Worm (Caenorhabditis elegans) whole organism, L4 larva: ENCODE results near the gene K11G12.6.

Experiments used
- F10B5.3 ChIP-seq: sonication (generic microtip); optimal IDR thresholded peaks from 2 replicates; lab custom pipeline; 2016; ENCODE audit warnings: mild to moderate bottlenecking, missing genetic modification characterization, missing compliant biosample characterization
- F37D6.2 ChIP-seq: sonication (generic microtip); optimal IDR thresholded peaks from 2 replicates; lab custom pipeline; 2016; ENCODE audit warnings: mild to moderate bottlenecking, missing genetic modification characterization, missing compliant biosample characterization
- T20F7.1 ChIP-seq: fragments of 200-800 bp; sonication (Bioruptor generic); optimal IDR thresholded peaks from 2 replicates; lab custom pipeline; 2018; ENCODE audit warnings: mild to moderate bottlenecking, missing genetic modification characterization, missing compliant biosample characterization
- Y105C5A.15 ChIP-seq: fragments of 200-800 bp; sonication (Bioruptor generic); IDR thresholded peaks from 2 replicates; pipeline ENCODE4 v1.3.6; 2022; ENCODE audit warnings: missing genetic modification characterization, missing compliant biosample characterization
- Y5F2A.4 ChIP-seq: fragments of 200-800 bp; sonication (Bioruptor generic); optimal IDR thresholded peaks from 2 replicates; lab custom pipeline; 2018; ENCODE audit warnings: mild to moderate bottlenecking, missing genetic modification characterization, missing compliant biosample characterization
- Y75B8A.6 ChIP-seq: fragments of 200-800 bp; sonication (Bioruptor generic); IDR thresholded peaks from 2 replicates; pipeline ENCODE4 v1.3.6; 2022; ENCODE audit warnings: missing genetic modification reagents, missing genetic modification characterization, missing compliant biosample characterization
- ZK337.2 ChIP-seq: fragments of 200-800 bp; sonication (Bioruptor generic); IDR thresholded peaks from 2 replicates; pipeline ENCODE4 v1.3.6; 2022; ENCODE audit warnings: missing genetic modification reagents, missing genetic modification characterization, missing compliant biosample characterization
- aly-2 ChIP-seq: sonication (generic microtip); optimal IDR thresholded peaks from 2 replicates; lab custom pipeline; 2018; ENCODE audit warnings: missing biosample characterization, missing genetic modification characterization
- arid-1 ChIP-seq: fragments of 200-800 bp; sonication (Bioruptor generic); conservative IDR thresholded peaks from 2 replicates; pipeline ENCODE4 v1.3.6; 2022; ENCODE audit warnings: missing genetic modification reagents, missing genetic modification characterization, missing compliant biosample characterization
- ceh-32 ChIP-seq: sonication (generic microtip); optimal IDR thresholded peaks from 2 replicates; lab custom pipeline; 2016; ENCODE audit warnings: mild to moderate bottlenecking, missing genetic modification characterization, missing compliant biosample characterization; ENCODE audit not compliant: poor library complexity
- ceh-62 ChIP-seq: sonication (generic microtip); optimal IDR thresholded peaks from 2 replicates; lab custom pipeline; 2017; ENCODE audit warnings: missing biosample characterization, missing genetic modification characterization
- ceh-82 ChIP-seq: sonication (generic microtip); optimal IDR thresholded peaks from 2 replicates; lab custom pipeline; 2017; ENCODE audit warnings: missing biosample characterization, missing genetic modification characterization
- daf-12 ChIP-seq: fragments of 150-350 bp; optimal IDR thresholded peaks from 2 replicates; lab custom pipeline; 2014; ENCODE audit warnings: missing biosample characterization, missing genetic modification reagents, missing genetic modification characterization
- daf-16 ChIP-seq, 3 experiments: sonication (generic microtip); optimal IDR thresholded peaks; 2 replicates each; lab custom pipeline; 2016 to 2017; ENCODE audit warnings: missing genetic modification characterization in 3 of 3, missing genetic modification reagents in 3 of 3, mild to moderate bottlenecking in 2 of 3, missing compliant biosample characterization in 2 of 3, missing biosample characterization in 1 of 3, moderate library complexity in 1 of 3
- daf-19 ChIP-seq: fragments of 200-800 bp; sonication (Bioruptor generic); conservative IDR thresholded peaks from 2 replicates; pipeline ENCODE4 v1.3.6; 2022; ENCODE audit warnings: missing genetic modification characterization, missing compliant biosample characterization
- dmd-6 ChIP-seq: fragments of 200-800 bp; sonication (Bioruptor generic); IDR thresholded peaks from 2 replicates; pipeline ENCODE4 v1.3.6; 2022; ENCODE audit warnings: missing genetic modification reagents, missing genetic modification characterization, missing compliant biosample characterization
- dmd-8 ChIP-seq: fragments of 200-800 bp; sonication (Bioruptor generic); IDR thresholded peaks from 2 replicates; pipeline ENCODE4 v1.3.6; 2022; ENCODE audit warnings: missing genetic modification characterization, missing compliant biosample characterization
- dpl-1 ChIP-seq: fragments of 150-350 bp; optimal IDR thresholded peaks from 2 replicates; lab custom pipeline; 2014; ENCODE audit warnings: missing biosample characterization, missing genetic modification reagents, missing genetic modification characterization
- duxl-1 ChIP-seq: sonication (generic microtip); optimal IDR thresholded peaks from 2 replicates; lab custom pipeline; 2016; ENCODE audit warnings: mild to moderate bottlenecking, missing genetic modification characterization, moderate library complexity, missing compliant biosample characterization; ENCODE audit not compliant: poor library complexity
- dve-1 ChIP-seq: sonication (generic microtip); optimal IDR thresholded peaks from 2 replicates; lab custom pipeline; 2017; ENCODE audit warnings: antibody characterized with exemption, mild to moderate bottlenecking, missing genetic modification characterization, missing compliant biosample characterization; ENCODE audit not compliant: insufficient read depth
- fkh-10 ChIP-seq: fragments of 150-350 bp; optimal IDR thresholded peaks from 2 replicates; lab custom pipeline; 2014; ENCODE audit warnings: missing biosample characterization, missing genetic modification reagents, missing genetic modification characterization
- gei-8 ChIP-seq: fragments of 200-800 bp; sonication (Bioruptor generic); optimal IDR thresholded peaks from 2 replicates; lab custom pipeline; 2018; ENCODE audit warnings: mild to moderate bottlenecking, missing genetic modification characterization, missing compliant biosample characterization
- hlh-11 ChIP-seq: fragments of 200-800 bp; sonication (Bioruptor generic); optimal IDR thresholded peaks from 2 replicates; lab custom pipeline; 2018; ENCODE audit warnings: mild to moderate bottlenecking, missing genetic modification characterization, missing compliant biosample characterization
- hlh-30 ChIP-seq: sonication (generic microtip); optimal IDR thresholded peaks from 2 replicates; lab custom pipeline; 2017; ENCODE audit warnings: antibody characterized with exemption, mild to moderate bottlenecking, missing genetic modification characterization, missing compliant biosample characterization; ENCODE audit not compliant: insufficient read depth
- lim-7 ChIP-seq: fragments of 200-800 bp; sonication (Bioruptor generic); IDR thresholded peaks from 2 replicates; pipeline ENCODE4 v1.3.6; 2022; ENCODE audit warnings: missing genetic modification characterization, missing compliant biosample characterization
- lin-29 ChIP-seq: fragments of 200-800 bp; sonication (Bioruptor generic); IDR thresholded peaks from 2 replicates; pipeline ENCODE4 v1.3.6; 2022; ENCODE audit warnings: missing genetic modification reagents, missing genetic modification characterization, missing compliant biosample characterization
- lsy-2 ChIP-seq, 2 experiments: fragments of 150-350 bp in 1 of 2; sonication (generic microtip) in 1 of 2; optimal IDR thresholded peaks; 2 replicates each; lab custom pipeline; 2014 to 2017; ENCODE audit warnings: missing biosample characterization in 2 of 2, missing genetic modification characterization in 2 of 2
- madf-9 ChIP-seq: fragments of 200-800 bp; sonication (Bioruptor generic); conservative IDR thresholded peaks from 2 replicates; pipeline ENCODE4 v1.3.6; 2022; ENCODE audit warnings: missing genetic modification reagents, missing genetic modification characterization, missing compliant biosample characterization
- mdl-1 ChIP-seq, 2 experiments: fragments of 150-350 bp in 1 of 2; sonication (generic microtip) in 1 of 2; optimal IDR thresholded peaks; 2 replicates each; lab custom pipeline; 2014 to 2017; ENCODE audit warnings: missing biosample characterization in 2 of 2, missing genetic modification characterization in 2 of 2
- mes-2 ChIP-seq: sonication (generic microtip); optimal IDR thresholded peaks from 2 replicates; lab custom pipeline; 2016; ENCODE audit warnings: missing genotype, mild to moderate bottlenecking, missing genetic modification characterization, missing compliant biosample characterization; ENCODE audit not compliant: poor library complexity, severe bottlenecking
- nhr-10 ChIP-seq: fragments of 150-350 bp; optimal IDR thresholded peaks from 2 replicates; lab custom pipeline; 2014; ENCODE audit warnings: missing biosample characterization, missing genetic modification characterization
- nhr-102 ChIP-seq: sonication (generic microtip); optimal IDR thresholded peaks from 2 replicates; lab custom pipeline; 2016; ENCODE audit warnings: mild to moderate bottlenecking, missing genetic modification characterization, moderate library complexity, missing compliant biosample characterization
- nhr-11 ChIP-seq: fragments of 150-350 bp; optimal IDR thresholded peaks from 2 replicates; lab custom pipeline; 2014; ENCODE audit warnings: missing biosample characterization, missing genetic modification characterization
- nhr-111 ChIP-seq: fragments of 200-800 bp; sonication (Bioruptor generic); optimal IDR thresholded peaks from 2 replicates; lab custom pipeline; 2018; ENCODE audit warnings: mild to moderate bottlenecking, missing genetic modification characterization, missing compliant biosample characterization
- nhr-28 ChIP-seq: fragments of 150-350 bp; optimal IDR thresholded peaks from 2 replicates; lab custom pipeline; 2014; ENCODE audit warnings: missing biosample characterization, missing genetic modification characterization
- nhr-42 ChIP-seq: fragments of 200-800 bp; sonication (Bioruptor generic); IDR thresholded peaks from 2 replicates; pipeline ENCODE4 v1.3.6; 2022; ENCODE audit warnings: missing genetic modification characterization, missing compliant biosample characterization
- nhr-77 ChIP-seq: fragments of 150-350 bp; optimal IDR thresholded peaks from 2 replicates; lab custom pipeline; 2014; ENCODE audit warnings: missing biosample characterization, missing genetic modification characterization
- pha-4 ChIP-seq, 2 experiments: fragments of 150-350 bp in 1 of 2; fragments of 200-800 bp in 1 of 2; sonication (Bioruptor generic) in 1 of 2; IDR thresholded peaks in 1 of 2; optimal IDR thresholded peaks in 1 of 2; 2 replicates each; pipeline versions ENCODE4 v1.3.6 to Lab custom; 2014 to 2022; ENCODE audit warnings: missing genetic modification characterization in 2 of 2, missing genetic modification reagents in 2 of 2, missing biosample characterization in 1 of 2, missing compliant biosample characterization in 1 of 2
- php-3 ChIP-seq: fragments of 200-800 bp; sonication (Bioruptor generic); IDR thresholded peaks from 2 replicates; pipeline ENCODE4 v1.3.6; 2022; ENCODE audit warnings: missing genetic modification reagents, missing genetic modification characterization, missing compliant biosample characterization
- saeg-2 ChIP-seq: fragments of 200-800 bp; sonication (Bioruptor generic); IDR thresholded peaks from 2 replicates; pipeline ENCODE4 v1.3.6; 2022; ENCODE audit warnings: missing genetic modification reagents, missing genetic modification characterization, missing compliant biosample characterization
- set-16 ChIP-seq: fragments of 200-800 bp; sonication (Bioruptor generic); IDR thresholded peaks from 2 replicates; pipeline ENCODE4 v1.3.6; 2022; ENCODE audit warnings: missing genetic modification reagents, missing genetic modification characterization, missing compliant biosample characterization
- snpc-4 ChIP-seq: fragments of 150-350 bp; optimal IDR thresholded peaks from 2 replicates; lab custom pipeline; 2014; ENCODE audit warnings: missing biosample characterization, missing genetic modification characterization
- spr-3 ChIP-seq: fragments of 200-800 bp; sonication (Bioruptor generic); optimal IDR thresholded peaks from 2 replicates; lab custom pipeline; 2018; ENCODE audit warnings: mild to moderate bottlenecking, missing genetic modification characterization, missing compliant biosample characterization
- tag-97 ChIP-seq: fragments of 200-800 bp; sonication (Bioruptor generic); IDR thresholded peaks from 2 replicates; pipeline ENCODE4 v1.3.6; 2022; ENCODE audit warnings: missing genetic modification characterization, missing compliant biosample characterization
- unc-39 ChIP-seq: sonication (generic microtip); optimal IDR thresholded peaks from 2 replicates; lab custom pipeline; 2017; ENCODE audit warnings: missing biosample characterization, missing genetic modification characterization
- unc-62 ChIP-seq, 3 experiments: fragments of 150-350 bp in 1 of 3; sonication (generic microtip); optimal IDR thresholded peaks in 2 of 3; peaks in 1 of 3; 1 replicate in 1 of 3; 2 replicates in 2 of 3; lab custom pipeline; 2014 to 2017; ENCODE audit warnings: missing biosample characterization in 3 of 3, missing genetic modification characterization in 3 of 3, missing genetic modification reagents in 3 of 3, missing genotype in 1 of 3
- zip-11 ChIP-seq: fragments of 200-800 bp; sonication (Bioruptor generic); IDR thresholded peaks from 2 replicates; pipeline ENCODE4 v1.3.6; 2022; ENCODE audit warnings: missing genetic modification characterization, missing compliant biosample characterization
- zip-2 ChIP-seq: fragments of 150-350 bp; optimal IDR thresholded peaks from 2 replicates; lab custom pipeline; 2014; ENCODE audit warnings: missing biosample characterization, missing genetic modification characterization
- ztf-7 ChIP-seq: fragments of 150-350 bp; optimal IDR thresholded peaks from 2 replicates; lab custom pipeline; 2014; ENCODE audit warnings: missing biosample characterization, missing genetic modification characterization

The K11G12.6 gene

DNA sequence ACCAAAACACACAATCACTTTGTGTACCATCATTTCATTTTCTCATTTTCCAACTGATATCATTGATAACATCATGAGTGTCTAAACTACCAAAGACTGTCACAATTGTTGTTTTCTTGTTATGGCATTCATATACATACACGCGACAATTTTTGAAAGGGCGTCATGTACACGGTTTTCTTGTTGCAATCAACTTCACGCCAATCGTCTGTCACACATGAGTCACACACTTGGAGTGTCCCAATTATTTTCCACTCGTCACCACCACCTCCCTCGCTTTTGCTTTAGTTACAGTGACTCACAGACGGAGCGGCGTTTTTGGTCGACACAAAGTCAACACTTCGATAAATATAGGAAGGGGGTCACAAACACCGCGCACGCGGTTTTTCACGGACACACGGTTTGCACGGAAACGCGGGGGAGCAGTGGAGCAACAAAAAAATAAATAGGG lies 18.5 kb upstream of the K11G12.6 start (continued):
- TF ChIP-seq zip-2 (no peak), daf-12 (tag; lab: Kevin White, UChicago) (no peak), saeg-2 (0 out of 2 replicates have a peak, but pooled peaks have one; percentile 34), tag-97 (GFP tag; lab: Robert Waterston, UW) (no peak), nhr-102 (peak; percentile 84), nhr-111 (GFP tag; lab: Kevin White, UChicago) (no peak), Y105C5A.15 (GFP tag; lab: Robert Waterston, UW) (no peak), nhr-28 (tag; lab: Kevin White, UChicago) (peak; percentile 26), lim-7 (GFP tag; lab: Robert Waterston, UW) (no peak), spr-3 (GFP tag; lab: Kevin White, UChicago) (peak; percentile 2), hlh-11 (peak; percentile 95), F37D6.2 (tag; lab: Kevin White, UChicago) (no peak), ceh-62 (tag; lab: Kevin White, UChicago) (no peak), unc-62 (GFP tag; optimal IDR thresholded peaks at IDR 0.05 in 1 of 2; lab: Kevin White, UChicago) (peak in 1 of 2 experiments; percentile 49), unc-62 (tag; optimal IDR thresholded peaks at IDR 0.05; lab: Kevin White, UChicago) (no peak), dmd-8 (GFP tag; lab: Robert Waterston, UW) (no peak), zip-11 (no peak), mdl-1 (tag; optimal IDR thresholded peaks at IDR 0.05; lab: Kevin White, UChicago) (peak in 1 of 2 experiments; percentile 99), lsy-2 (tag; optimal IDR thresholded peaks at IDR 0.05; lab: Kevin White, UChicago) (peak in 1 of 2 experiments; percentile 45), pha-4 (GFP tag; IDR thresholded peaks at IDR 0.05; lab: Robert Waterston, UW) (peak; percentile 74; the same call in 1 of the 2 replicates), pha-4 (tag; optimal IDR thresholded peaks at IDR 0.05; lab: Kevin White, UChicago) (peak; percentile 93), nhr-10 (tag; lab: Kevin White, UChicago) (no peak), fkh-10 (GFP tag; lab: Kevin White, UChicago) (no peak), daf-19 (GFP tag; lab: Robert Waterston, UW) (no peak), unc-39 (tag; lab: Kevin White, UChicago) (no peak), Y75B8A.6 (GFP tag; lab: Robert Waterston, UW) (peak; percentile 50; the same call in 1 of the 2 replicates), dve-1 (tag; lab: Kevin White, UChicago) (peak; percentile 87), lin-29 (GFP tag; lab: Robert Waterston, UW) (no peak), nhr-11 (tag; lab: Kevin White, UChicago) (no peak), ZK337.2 (GFP tag; lab: Robert Waterston, UW) (no peak), ceh-82 (tag; lab: Kevin White, UChicago) (no peak), set-16 (GFP tag; lab: Robert Waterston, UW) (peak; percentile 39), madf-9 (GFP tag; lab: Robert Waterston, UW) (0 out of 2 replicates have a peak, but pooled peaks have one; percentile 9), Y5F2A.4 (GFP tag; lab: Kevin White, UChicago) (no peak), daf-16 (GFP tag; optimal IDR thresholded peaks at IDR 0.05; lab: Kevin White, UChicago) (peak in 1 of 2 experiments; percentile 74), daf-16 (tag; optimal IDR thresholded peaks at IDR 0.05; lab: Kevin White, UChicago) (peak; percentile 95), snpc-4 (tag; lab: Kevin White, UChicago) (no peak), dpl-1 (GFP tag; lab: Kevin White, UChicago) (peak; percentile 1), duxl-1 (tag; lab: Kevin White, UChicago) (peak; percentile 19), nhr-77 (tag; lab: Kevin White, UChicago) (peak; percentile 7), gei-8 (GFP tag; lab: Kevin White, UChicago) (peak; percentile 76), aly-2 (no peak), dmd-6 (GFP tag; lab: Robert Waterston, UW) (peak; percentile 97), ztf-7 (peak; percentile 28), php-3 (GFP tag; lab: Robert Waterston, UW) (peak; percentile 78), T20F7.1 (GFP tag; lab: Kevin White, UChicago) (peak; percentile 65), mes-2 (tag; lab: Kevin White, UChicago) (peak; percentile 50), F10B5.3 (tag; lab: Kevin White, UChicago) (peak; percentile 33), arid-1 (GFP tag; lab: Robert Waterston, UW) (no peak), ceh-32 (tag; lab: Kevin White, UChicago) (no peak), nhr-42 (GFP tag; lab: Robert Waterston, UW) (no peak), hlh-30 (tag; lab: Kevin White, UChicago) (peak; percentile 96)
